Fruit fly (Drosophila melanogaster): ENCODE results near the gene eIF3a.

The eIF3a gene

dm6 chr3R:4381079-4381919 lies 52.4 kb downstream of the eIF3a start, which contains the start of gene Cont (continued):
- no peak for TF ChIP-seq CG4328 (GFP tag; optimal IDR thresholded peaks at IDR 0.05)
- TF ChIP-seq CG17186 (GFP tag; optimal IDR thresholded peaks at IDR 0.05): peak; percentile 26
- TF ChIP-seq usp (GFP tag; optimal IDR thresholded peaks at IDR 0.05): no peak
- peak in 1 of 2 experiments; percentile 14 for TF ChIP-seq Pdp1 (GFP tag; optimal IDR thresholded peaks at IDR 0.05)
- TF ChIP-seq CG10147 (GFP tag; optimal IDR thresholded peaks at IDR 0.05): no peak
- TF ChIP-seq CG14667 (GFP tag; IDR thresholded peaks at IDR 0.05): no peak
- TF ChIP-seq crc (GFP tag; optimal IDR thresholded peaks at IDR 0.05): no peak
- no peak for TF ChIP-seq Vsx1 (GFP tag; optimal IDR thresholded peaks at IDR 0.05)
- TF ChIP-seq Oaz (GFP tag; IDR thresholded peaks at IDR 0.05): no peak
- no peak for TF ChIP-seq Ravus (GFP tag; IDR thresholded peaks at IDR 0.05)
- no peak for TF ChIP-seq seq (GFP tag; IDR thresholded peaks at IDR 0.05)
- no peak for TF ChIP-seq CG43689 (GFP tag; IDR thresholded peaks at IDR 0.05)
- peak; percentile 6 for TF ChIP-seq ewg (GFP tag; optimal IDR thresholded peaks at IDR 0.05)
- TF ChIP-seq CG15514 (GFP tag; optimal IDR thresholded peaks at IDR 0.05): peak; percentile 68
- TF ChIP-seq Drgx (GFP tag; IDR thresholded peaks at IDR 0.05): no peak
- TF ChIP-seq CG8388 (GFP tag; optimal IDR thresholded peaks at IDR 0.05): no peak
- TF ChIP-seq sob (GFP tag; IDR thresholded peaks at IDR 0.05): no peak
- no peak for TF ChIP-seq fd64A (GFP tag; optimal IDR thresholded peaks at IDR 0.05)
- no peak for TF ChIP-seq Xbp1 (GFP tag; optimal IDR thresholded peaks at IDR 0.05)
- no peak for TF ChIP-seq CG13424 (tag; optimal IDR thresholded peaks at IDR 0.05)
- no peak for TF ChIP-seq Hey (tag; optimal IDR thresholded peaks at IDR 0.05)
- no peak for TF ChIP-seq toy (GFP tag; IDR thresholded peaks at IDR 0.05)
- TF ChIP-seq CG1233 (GFP tag; optimal IDR thresholded peaks at IDR 0.05): no peak
- no peak for TF ChIP-seq E2f1 (GFP tag; IDR thresholded peaks at IDR 0.05)
- TF ChIP-seq CG11723 (GFP tag; optimal IDR thresholded peaks at IDR 0.05): no peak
- no peak for TF ChIP-seq Nf-YB (GFP tag; optimal IDR thresholded peaks at IDR 0.05)
- peak; percentile 61 for TF ChIP-seq CG30020 (tag; optimal IDR thresholded peaks at IDR 0.05)
- no peak for TF ChIP-seq HLH3B (GFP tag; IDR thresholded peaks at IDR 0.05)
- TF ChIP-seq HmgD (GFP tag; optimal IDR thresholded peaks at IDR 0.05): no peak
- no peak for TF ChIP-seq Max (GFP tag; optimal IDR thresholded peaks at IDR 0.05)
- TF ChIP-seq CG3065 (GFP tag; optimal IDR thresholded peaks at IDR 0.05): peak; percentile 20
- peak; percentile 97 for TF ChIP-seq Opbp (GFP tag; IDR thresholded peaks at IDR 0.05; ENCODE audit: partially characterized antibody)
- TF ChIP-seq H2.0 (GFP tag; IDR thresholded peaks at IDR 0.05): no peak
- 0 out of 2 replicates have a peak, but pooled peaks have one; percentile 7 for TF ChIP-seq lmd (GFP tag; IDR thresholded peaks at IDR 0.05)
- no peak for TF ChIP-seq CG11504 (tag; optimal IDR thresholded peaks at IDR 0.05)
- TF ChIP-seq D19B (GFP tag; optimal IDR thresholded peaks at IDR 0.05): no peak
- peak; percentile 94 for TF ChIP-seq unc-4 (GFP tag; IDR thresholded peaks at IDR 0.05; ENCODE audit: partially characterized antibody)
- TF ChIP-seq CG13894 (tag; optimal IDR thresholded peaks at IDR 0.05): peak; percentile 14
- no peak for TF ChIP-seq CG8765 (GFP tag; IDR thresholded peaks at IDR 0.05)
- TF ChIP-seq CG2202 (tag; optimal IDR thresholded peaks at IDR 0.05): no peak
- no peak for TF ChIP-seq GATAe (GFP tag; conservative IDR thresholded peaks at IDR 0.05)
- no peak for TF ChIP-seq psq (GFP tag; optimal IDR thresholded peaks at IDR 0.05)
- no peak for TF ChIP-seq disco-r (GFP tag; optimal IDR thresholded peaks at IDR 0.05)
- peak; percentile 93 for TF ChIP-seq HLH4C (GFP tag; IDR thresholded peaks at IDR 0.05; ENCODE audit: partially characterized antibody)
- TF ChIP-seq Hr51 (GFP tag; optimal IDR thresholded peaks at IDR 0.05): peak in 1 of 2 experiments; percentile 38
- TF ChIP-seq CG10321 (GFP tag; IDR thresholded peaks at IDR 0.05): no peak
- 0 out of 2 replicates have a peak, but pooled peaks have one; percentile 8 for TF ChIP-seq CG4730 (GFP tag; IDR thresholded peaks at IDR 0.05)
- no peak for TF ChIP-seq CG8290 (GFP tag; optimal IDR thresholded peaks at IDR 0.05)
- TF ChIP-seq CG8290 (tag; optimal IDR thresholded peaks at IDR 0.05): peak in 1 of 2 experiments; percentile 71

All from whole organism, embryonic.